Fruit fly (Drosophila melanogaster) whole organism, embryonic: ENCODE measurements around the gene CG43618.

Experiments
- Awh ChIP-seq: fragments of 200-800 bp; sonication (Bioruptor generic); IDR thresholded peaks from 2 replicates; pipeline ENCODE4, ENCODE4 v1.3.6; 2022; ENCODE audit warnings: missing biosample characterization, missing genetic modification characterization
- B-H2 ChIP-seq: fragments of 200-800 bp; sonication (Bioruptor generic); optimal IDR thresholded peaks from 2 replicates; lab custom pipeline; 2018; ENCODE audit warnings: missing biosample characterization, mild to moderate bottlenecking, missing genetic modification characterization
- CG10267 ChIP-seq: fragments of 200-800 bp; sonication (Bioruptor generic); optimal IDR thresholded peaks from 2 replicates; lab custom pipeline; 2018; ENCODE audit warnings: missing biosample characterization, mild to moderate bottlenecking, missing genetic modification characterization, moderate library complexity
- CG11093 ChIP-seq: fragments of 200-800 bp; sonication (Bioruptor generic); IDR thresholded peaks from 3 replicates; pipeline ENCODE4 v1.3.6; 2022; ENCODE audit warnings: missing biosample characterization, missing genetic modification characterization
- CG11504 ChIP-seq: fragments of 200-800 bp; sonication (Bioruptor generic); optimal IDR thresholded peaks from 3 replicates; lab custom pipeline; 2019; ENCODE audit warnings: missing biosample characterization, mild to moderate bottlenecking, missing genetic modification characterization, moderate library complexity
- CG12236 ChIP-seq: fragments of 200-800 bp; sonication (Bioruptor generic); optimal IDR thresholded peaks from 2 replicates; lab custom pipeline; 2016; ENCODE audit warnings: missing biosample characterization, missing genetic modification characterization
- CG13775 ChIP-seq: fragments of 200-800 bp; sonication (Bioruptor generic); optimal IDR thresholded peaks from 3 replicates; lab custom pipeline; 2017; ENCODE audit warnings: missing biosample characterization, mild to moderate bottlenecking, missing genetic modification characterization
- CG1529 ChIP-seq: fragments of 200-800 bp; sonication (Bioruptor generic); optimal IDR thresholded peaks from 3 replicates; lab custom pipeline; 2018; ENCODE audit warnings: missing biosample characterization, missing genetic modification characterization
- CG1602 ChIP-seq: fragments of 200-800 bp; sonication (Bioruptor generic); optimal IDR thresholded peaks from 3 replicates; lab custom pipeline; 2016; ENCODE audit warnings: missing biosample characterization, missing genetic modification characterization
- CG16815 ChIP-seq: fragments of 200-800 bp; sonication (Bioruptor generic); optimal IDR thresholded peaks from 3 replicates; lab custom pipeline; 2017; ENCODE audit warnings: missing biosample characterization, mild to moderate bottlenecking, missing genetic modification characterization
- CG17361 ChIP-seq: fragments of 200-800 bp; sonication (Bioruptor generic); IDR thresholded peaks from 3 replicates; pipeline ENCODE4 v1.3.6; 2022; ENCODE audit warnings: missing biosample characterization, missing genetic modification characterization
- CG1832 ChIP-seq: fragments of 200-800 bp; sonication (Bioruptor generic); optimal IDR thresholded peaks from 2 replicates; lab custom pipeline; 2017; ENCODE audit warnings: missing biosample characterization, mild to moderate bottlenecking, missing genetic modification characterization, inconsistent platforms
- CG2678 ChIP-seq: fragments of 200-800 bp; sonication (Bioruptor generic); optimal IDR thresholded peaks from 3 replicates; lab custom pipeline; 2019; ENCODE audit warnings: missing biosample characterization, mild to moderate bottlenecking, missing genetic modification characterization, moderate library complexity
- CG30020 ChIP-seq: fragments of 200-800 bp; optimal IDR thresholded peaks from 2 replicates; lab custom pipeline; 2019; ENCODE audit warnings: missing biosample characterization, mild to moderate bottlenecking, missing genetic modification characterization, moderate library complexity
- CG3163 ChIP-seq: fragments of 200-800 bp; sonication (Bioruptor generic); optimal IDR thresholded peaks from 3 replicates; lab custom pipeline; 2016; ENCODE audit warnings: missing biosample characterization, missing genetic modification characterization
- CG6689 ChIP-seq: fragments of 200-800 bp; sonication (Bioruptor generic); IDR thresholded peaks from 2 replicates; pipeline ENCODE4 v1.3.6; 2022; ENCODE audit warnings: missing biosample characterization, missing genetic modification characterization
- CG8089 ChIP-seq: fragments of 200-800 bp; sonication (Bioruptor generic); optimal IDR thresholded peaks from 3 replicates; lab custom pipeline; 2016; ENCODE audit warnings: missing biosample characterization, missing genetic modification characterization
- CG8281 ChIP-seq: fragments of 200-800 bp; sonication (Bioruptor generic); optimal IDR thresholded peaks from 2 replicates; lab custom pipeline; 2018; ENCODE audit warnings: missing biosample characterization, mild to moderate bottlenecking, missing genetic modification characterization, moderate library complexity
- CG8290 ChIP-seq, 3 experiments: fragments of 200-800 bp; sonication (Bioruptor generic); optimal IDR thresholded peaks; 2 replicates each; lab custom pipeline; 2016 to 2019; ENCODE audit warnings: missing biosample characterization in 3 of 3, missing genetic modification characterization in 3 of 3, mild to moderate bottlenecking in 2 of 3, moderate library complexity in 1 of 3
- CTCF ChIP-seq: fragments of 200-800 bp; sonication (Bioruptor generic); optimal IDR thresholded peaks from 2 replicates; lab custom pipeline; 2017; ENCODE audit warnings: missing biosample characterization, mild to moderate bottlenecking, missing genetic modification characterization, moderate library complexity
- Chrac-16 ChIP-seq: fragments of 200-800 bp; sonication (Bioruptor generic); optimal IDR thresholded peaks from 3 replicates; lab custom pipeline; 2016; ENCODE audit warnings: missing biosample characterization, missing genetic modification characterization
- Ets65A ChIP-seq: fragments of 200-800 bp; sonication (Bioruptor generic); peaks from one replicate; lab custom pipeline; 2016; ENCODE audit warnings: missing biosample characterization, missing genetic modification characterization
- HmgZ ChIP-seq: fragments of 200-800 bp; sonication (Bioruptor generic); optimal IDR thresholded peaks from 2 replicates; lab custom pipeline; 2018; ENCODE audit warnings: missing biosample characterization, mild to moderate bottlenecking, missing genetic modification characterization
- Lhr ChIP-seq: fragments of 200-800 bp; sonication (Bioruptor generic); optimal IDR thresholded peaks from 3 replicates; lab custom pipeline; 2017; ENCODE audit warnings: mild to moderate bottlenecking, missing biosample characterization, missing genetic modification reagents, missing genetic modification characterization
- Max ChIP-seq: fragments of 200-800 bp; sonication (Bioruptor generic); optimal IDR thresholded peaks from 2 replicates; lab custom pipeline; 2016; ENCODE audit warnings: missing biosample characterization, mild to moderate bottlenecking, missing genetic modification characterization
- Myb ChIP-seq: fragments of 200-800 bp; sonication (Bioruptor generic); optimal IDR thresholded peaks from 2 replicates; lab custom pipeline; 2016; ENCODE audit warnings: missing biosample characterization, missing genetic modification characterization
- Neu2 ChIP-seq: fragments of 200-800 bp; sonication (Bioruptor generic); optimal IDR thresholded peaks from 3 replicates; lab custom pipeline; 2016; ENCODE audit warnings: missing biosample characterization, missing genetic modification characterization, borderline replicate concordance
- Xbp1 ChIP-seq: fragments of 200-800 bp; sonication (Bioruptor generic); optimal IDR thresholded peaks from 3 replicates; lab custom pipeline; 2016; ENCODE audit warnings: missing biosample characterization, mild to moderate bottlenecking, missing genetic modification characterization
- Xrp1 ChIP-seq: fragments of 200-800 bp; sonication (Bioruptor generic); IDR thresholded peaks from 2 replicates; pipeline ENCODE4 v1.3.6; 2022; ENCODE audit warnings: missing biosample characterization, missing genetic modification characterization
- ab ChIP-seq: fragments of 200-800 bp; sonication (Bioruptor generic); optimal IDR thresholded peaks from 2 replicates; lab custom pipeline; 2016; ENCODE audit warnings: missing biosample characterization, missing genetic modification characterization
- ac ChIP-seq: fragments of 200-800 bp; sonication (Bioruptor generic); optimal IDR thresholded peaks from 3 replicates; lab custom pipeline; 2017; ENCODE audit warnings: missing biosample characterization, mild to moderate bottlenecking, missing genetic modification characterization
- al ChIP-seq: fragments of 200-800 bp; sonication (Bioruptor generic); IDR thresholded peaks from 2 replicates; pipeline ENCODE4 v1.3.6; 2022; ENCODE audit warnings: missing biosample characterization, missing genetic modification characterization
- bsh ChIP-seq, 2 experiments: fragments of 200-800 bp; sonication (Bioruptor generic); optimal IDR thresholded peaks; 2 replicates each; lab custom pipeline; 2017 to 2018; ENCODE audit warnings: mild to moderate bottlenecking in 2 of 2, missing biosample characterization in 2 of 2, missing genetic modification characterization in 2 of 2, moderate library complexity in 1 of 2
- dm ChIP-seq: fragments of 200-800 bp; sonication (Bioruptor generic); optimal IDR thresholded peaks from 3 replicates; lab custom pipeline; 2016; ENCODE audit warnings: missing biosample characterization, missing genetic modification characterization
- fd3F ChIP-seq: fragments of 200-800 bp; sonication (Bioruptor generic); optimal IDR thresholded peaks from 2 replicates; lab custom pipeline; 2018; ENCODE audit warnings: missing biosample characterization, mild to moderate bottlenecking, missing genetic modification characterization, moderate library complexity
- fd96Cb ChIP-seq: fragments of 200-800 bp; sonication (Bioruptor generic); optimal IDR thresholded peaks from 2 replicates; lab custom pipeline; 2018; ENCODE audit warnings: missing biosample characterization, mild to moderate bottlenecking, missing genetic modification characterization, moderate library complexity
- gem ChIP-seq: fragments of 200-800 bp; sonication (Bioruptor generic); optimal IDR thresholded peaks from 2 replicates; lab custom pipeline; 2019; ENCODE audit warnings: missing biosample characterization, mild to moderate bottlenecking, missing genetic modification characterization, moderate library complexity
- grau ChIP-seq: fragments of 200-800 bp; optimal IDR thresholded peaks from 3 replicates; lab custom pipeline; 2019; ENCODE audit warnings: missing biosample characterization, mild to moderate bottlenecking, missing genetic modification characterization, moderate library complexity
- ind ChIP-seq: fragments of 200-800 bp; sonication (Bioruptor generic); optimal IDR thresholded peaks from 3 replicates; lab custom pipeline; 2016; ENCODE audit warnings: missing biosample characterization, missing genetic modification characterization
- otp ChIP-seq: fragments of 200-800 bp; sonication (Bioruptor generic); IDR thresholded peaks from 3 replicates; pipeline ENCODE4, ENCODE4 v1.3.6; 2022; ENCODE audit warnings: missing biosample characterization, missing genetic modification characterization
- phol ChIP-seq: fragments of 200-800 bp; sonication (Bioruptor generic); optimal IDR thresholded peaks from 3 replicates; lab custom pipeline; 2018; ENCODE audit warnings: missing biosample characterization, mild to moderate bottlenecking, missing genetic modification characterization, moderate library complexity
- pros ChIP-seq: fragments of 200-800 bp; sonication (Bioruptor generic); optimal IDR thresholded peaks from 3 replicates; lab custom pipeline; 2019; ENCODE audit warnings: missing biosample characterization, mild to moderate bottlenecking, missing genetic modification characterization, moderate library complexity
- run ChIP-seq: fragments of 200-800 bp; sonication (Bioruptor generic); optimal IDR thresholded peaks from 3 replicates; lab custom pipeline; 2018; ENCODE audit warnings: missing biosample characterization, mild to moderate bottlenecking, missing genetic modification characterization
- slp2 ChIP-seq: fragments of 200-800 bp; sonication (Bioruptor generic); optimal IDR thresholded peaks from 2 replicates; lab custom pipeline; 2016; ENCODE audit warnings: missing biosample characterization, missing genetic modification characterization
- sna ChIP-seq: fragments of 200-800 bp; sonication (Bioruptor generic); IDR thresholded peaks from 2 replicates; pipeline ENCODE4 v1.3.6; 2022; ENCODE audit warnings: missing biosample characterization, missing genetic modification characterization; ENCODE audit not compliant: partially characterized antibody
- sob ChIP-seq: fragments of 200-800 bp; sonication (Bioruptor generic); IDR thresholded peaks from 2 replicates; pipeline ENCODE4 v1.3.6; 2022; ENCODE audit warnings: missing biosample characterization, missing genetic modification characterization
- sr ChIP-seq: fragments of 200-800 bp; sonication (Bioruptor generic); IDR thresholded peaks from 3 replicates; pipeline ENCODE4 v1.3.6; 2022; ENCODE audit warnings: missing biosample characterization, missing genetic modification characterization
- trem ChIP-seq: fragments of 200-800 bp; optimal IDR thresholded peaks from 3 replicates; lab custom pipeline; 2019; ENCODE audit warnings: missing biosample characterization, mild to moderate bottlenecking, missing genetic modification characterization, moderate library complexity
- twi ChIP-seq: fragments of 200-800 bp; optimal IDR thresholded peaks from 2 replicates; lab custom pipeline; 2019; ENCODE audit warnings: missing biosample characterization, mild to moderate bottlenecking, missing genetic modification characterization, moderate library complexity
- vnd ChIP-seq: fragments of 200-800 bp; sonication (Bioruptor generic); IDR thresholded peaks from 3 replicates; pipeline ENCODE4 v1.3.6; 2022; ENCODE audit warnings: missing biosample characterization, missing genetic modification characterization; ENCODE audit not compliant: partially characterized antibody

Gene CG43618

dm6 chr3R:7999530-8000116, 49.3 kb upstream of the CG43618 start, which contains the start of gene PIG-H (continued):
- peak; percentile 14 for TF ChIP-seq CG2678 (tag; lab: Kevin White, UChicago)
- TF ChIP-seq phol: peak; percentile 54
- TF ChIP-seq CG17361 (GFP tag; lab: Robert Waterston, UW): peak; percentile 56; the same call in 2 of the 3 replicates
- TF ChIP-seq sna (GFP tag; lab: Robert Waterston, UW): no peak
- TF ChIP-seq CG16815 (GFP tag; lab: Kevin White, UChicago): no peak
- no peak for TF ChIP-seq Ets65A
- TF ChIP-seq Neu2 (GFP tag; lab: Kevin White, UChicago): no peak
- no peak for TF ChIP-seq ab (GFP tag; lab: Kevin White, UChicago)
- no peak for TF ChIP-seq al
- peak; percentile 10 for TF ChIP-seq CG1602 (GFP tag; lab: Kevin White, UChicago)
- no peak for TF ChIP-seq CTCF
- TF ChIP-seq ind (GFP tag; lab: Kevin White, UChicago): no peak
- no peak for TF ChIP-seq fd96Cb
- TF ChIP-seq Awh (GFP tag; lab: Robert Waterston, UW): no peak
- no peak for TF ChIP-seq Max
- TF ChIP-seq HmgZ (tag; lab: Kevin White, UChicago): no peak
- no peak for TF ChIP-seq twi (tag; lab: Kevin White, UChicago)
- no peak for TF ChIP-seq ac
- no peak for TF ChIP-seq CG11093 (GFP tag; lab: Robert Waterston, UW)
- no peak for TF ChIP-seq slp2 (GFP tag; lab: Kevin White, UChicago)
- no peak for TF ChIP-seq CG8089 (GFP tag; lab: Kevin White, UChicago)
- TF ChIP-seq sob (GFP tag; lab: Robert Waterston, UW): no peak
- peak; percentile 19 for TF ChIP-seq CG10267
- peak; percentile 70 for TF ChIP-seq Lhr (GFP tag; lab: Kevin White, UChicago)
- TF ChIP-seq Xrp1: no peak
- no peak for TF ChIP-seq CG8290 (GFP tag; optimal IDR thresholded peaks at IDR 0.05; lab: Kevin White, UChicago)
- no peak for TF ChIP-seq CG8290 (tag; optimal IDR thresholded peaks at IDR 0.05; lab: Kevin White, UChicago)
- TF ChIP-seq CG3163 (GFP tag; lab: Kevin White, UChicago): no peak
- TF ChIP-seq dm (GFP tag; lab: Kevin White, UChicago): no peak
- TF ChIP-seq trem (tag; lab: Kevin White, UChicago): peak; percentile 40
- TF ChIP-seq otp (GFP tag; lab: Robert Waterston, UW): no peak
- TF ChIP-seq CG1529 (GFP tag; lab: Kevin White, UChicago): no peak
- peak; percentile 53 for TF ChIP-seq gem (tag; lab: Kevin White, UChicago)
- no peak for TF ChIP-seq B-H2 (GFP tag; lab: Kevin White, UChicago)
- no peak for TF ChIP-seq CG8281
- no peak for TF ChIP-seq sr (GFP tag; lab: Robert Waterston, UW)
- peak; percentile 47; the same call in 1 of the 2 replicates for TF ChIP-seq CG6689
- no peak for TF ChIP-seq Myb
- no peak for TF ChIP-seq vnd (GFP tag; lab: Robert Waterston, UW)
- TF ChIP-seq bsh (GFP tag; optimal IDR thresholded peaks at IDR 0.05; lab: Kevin White, UChicago): no peak
- no peak for TF ChIP-seq Xbp1 (GFP tag; lab: Kevin White, UChicago)
- no peak for TF ChIP-seq run (tag; lab: Kevin White, UChicago)
- TF ChIP-seq pros (GFP tag; lab: Kevin White, UChicago): no peak
- no peak for TF ChIP-seq fd3F (GFP tag; lab: Kevin White, UChicago)
- TF ChIP-seq CG1832 (GFP tag; lab: Kevin White, UChicago): no peak
- TF ChIP-seq CG30020: peak; percentile 83
- peak; percentile 20 for TF ChIP-seq grau
- no peak for TF ChIP-seq CG13775
- no peak for TF ChIP-seq Chrac-16 (GFP tag; lab: Kevin White, UChicago)
- no peak for TF ChIP-seq CG12236 (GFP tag; lab: Kevin White, UChicago)
- TF ChIP-seq CG11504 (tag; lab: Kevin White, UChicago): peak; percentile 37
